Fruit fly (Drosophila melanogaster) whole organism, embryonic: ENCODE measurements around the gene Cow.

Experiments used
- Asciz ChIP-seq: fragments of 200-800 bp; sonication (Bioruptor generic); optimal IDR thresholded peaks from 2 replicates; lab custom pipeline; 2017; ENCODE audit warnings: missing biosample characterization, mild to moderate bottlenecking, missing genetic modification characterization, missing genetic modification reagents
- CG11456 ChIP-seq: fragments of 200-800 bp; sonication (Bioruptor generic); IDR thresholded peaks from 3 replicates; pipeline ENCODE4 v1.3.6; 2022; ENCODE audit warnings: missing biosample characterization, missing genetic modification characterization
- CG12236 ChIP-seq: fragments of 200-800 bp; sonication (Bioruptor generic); optimal IDR thresholded peaks from 2 replicates; lab custom pipeline; 2016; ENCODE audit warnings: missing biosample characterization, missing genetic modification characterization
- CG1233 ChIP-seq: fragments of 200-800 bp; sonication (Bioruptor generic); optimal IDR thresholded peaks from 4 replicates; lab custom pipeline; 2018; ENCODE audit warnings: missing biosample characterization, mild to moderate bottlenecking, missing genetic modification characterization
- CG12391 ChIP-seq: fragments of 200-800 bp; sonication (Bioruptor generic); optimal IDR thresholded peaks from 3 replicates; lab custom pipeline; 2018; ENCODE audit warnings: missing biosample characterization, mild to moderate bottlenecking, missing genetic modification characterization, moderate library complexity
- CG1602 ChIP-seq: fragments of 200-800 bp; sonication (Bioruptor generic); optimal IDR thresholded peaks from 3 replicates; lab custom pipeline; 2016; ENCODE audit warnings: missing biosample characterization, missing genetic modification characterization
- CG16779 ChIP-seq: fragments of 200-800 bp; sonication (Bioruptor generic); IDR thresholded peaks from 2 replicates; pipeline ENCODE4 v1.3.6; 2022; ENCODE audit warnings: missing biosample characterization, missing genetic modification characterization
- CG17802 ChIP-seq: fragments of 200-800 bp; sonication (Bioruptor generic); optimal IDR thresholded peaks from 2 replicates; lab custom pipeline; 2018; ENCODE audit warnings: missing biosample characterization, mild to moderate bottlenecking, missing genetic modification characterization, moderate library complexity
- CG30431 ChIP-seq: fragments of 200-800 bp; sonication (Bioruptor generic); optimal IDR thresholded peaks from 2 replicates; lab custom pipeline; 2017; ENCODE audit warnings: missing biosample characterization, missing genetic modification characterization
- CG32767 ChIP-seq: fragments of 200-800 bp; sonication (Bioruptor generic); IDR thresholded peaks from 2 replicates; pipeline ENCODE4 v1.3.6; 2022; ENCODE audit warnings: missing biosample characterization, missing genetic modification characterization
- CG3838 ChIP-seq: fragments of 200-800 bp; sonication (Bioruptor generic); optimal IDR thresholded peaks from 3 replicates; lab custom pipeline; 2016; ENCODE audit warnings: missing biosample characterization, missing genetic modification characterization
- CG7357 ChIP-seq: fragments of 200-800 bp; sonication (Bioruptor generic); IDR thresholded peaks from 3 replicates; pipeline ENCODE4 v1.3.6; 2022; ENCODE audit warnings: missing biosample characterization, missing genetic modification characterization
- CG7987 ChIP-seq: fragments of 200-800 bp; sonication (Bioruptor generic); optimal IDR thresholded peaks from 2 replicates; lab custom pipeline; 2018; ENCODE audit warnings: missing biosample characterization, mild to moderate bottlenecking, missing genetic modification characterization, moderate library complexity
- CG8924 ChIP-seq: fragments of 200-800 bp; optimal IDR thresholded peaks from 3 replicates; lab custom pipeline; 2019; ENCODE audit warnings: missing biosample characterization, mild to moderate bottlenecking, missing genetic modification characterization, moderate library complexity
- CG9609 ChIP-seq: fragments of 200-800 bp; sonication (Bioruptor generic); optimal IDR thresholded peaks from 3 replicates; lab custom pipeline; 2016; ENCODE audit warnings: missing biosample characterization, missing genetic modification characterization
- CG9817 ChIP-seq: fragments of 200-800 bp; sonication (Bioruptor generic); optimal IDR thresholded peaks from 2 replicates; lab custom pipeline; 2018; ENCODE audit warnings: missing biosample characterization, mild to moderate bottlenecking, missing genetic modification characterization, moderate library complexity
- D ChIP-seq, 2 experiments: fragments of 200-800 bp in 1 of 2; fragments of >200 bp in 1 of 2; sonication (Bioruptor generic) in 1 of 2; optimal IDR thresholded peaks; 2 replicates in 1 of 2; 3 replicates in 1 of 2; lab custom pipeline; 2017; ENCODE audit warnings: mild to moderate bottlenecking in 1 of 2, missing biosample characterization in 1 of 2, missing genetic modification characterization in 1 of 2, missing genetic modification reagents in 1 of 2
- Dad ChIP-seq: fragments of 200-800 bp; sonication (Bioruptor generic); optimal IDR thresholded peaks from 3 replicates; lab custom pipeline; 2016; ENCODE audit warnings: missing biosample characterization, missing genetic modification characterization
- Doc2 ChIP-seq: fragments of 200-800 bp; sonication (Bioruptor generic); IDR thresholded peaks from 2 replicates; pipeline ENCODE4 v1.3.6; 2022; ENCODE audit warnings: missing biosample characterization, missing genetic modification characterization
- Elba2 ChIP-seq: fragments of 200-800 bp; sonication (Bioruptor generic); optimal IDR thresholded peaks from 3 replicates; lab custom pipeline; 2016; ENCODE audit warnings: missing biosample characterization, missing genetic modification characterization
- GATAe ChIP-seq: fragments of 200-800 bp; sonication (Bioruptor generic); conservative IDR thresholded peaks from 2 replicates; pipeline ENCODE4 v1.3.6; 2022; ENCODE audit warnings: missing biosample characterization, missing genetic modification characterization
- HLH4C ChIP-seq: fragments of 200-800 bp; sonication (Bioruptor generic); IDR thresholded peaks from 3 replicates; pipeline ENCODE4 v1.3.6; 2022; ENCODE audit warnings: missing biosample characterization, missing genetic modification characterization; ENCODE audit not compliant: partially characterized antibody
- Hmr ChIP-seq: fragments of 200-800 bp; sonication (Bioruptor generic); optimal IDR thresholded peaks from 3 replicates; lab custom pipeline; 2017; ENCODE audit warnings: mild to moderate bottlenecking, missing biosample characterization, missing genetic modification reagents, missing genetic modification characterization
- Hr51 ChIP-seq, 2 experiments: fragments of 200-800 bp; sonication (Bioruptor generic); optimal IDR thresholded peaks; 2 replicates in 1 of 2; 3 replicates in 1 of 2; lab custom pipeline; 2016 to 2018; ENCODE audit warnings: missing biosample characterization in 2 of 2, missing genetic modification characterization in 2 of 2, mild to moderate bottlenecking in 1 of 2, moderate library complexity in 1 of 2
- Hr78 ChIP-seq, 2 experiments: fragments of 200-800 bp in 1 of 2; fragments of >200 bp in 1 of 2; sonication (Bioruptor generic) in 1 of 2; optimal IDR thresholded peaks; 2 replicates each; lab custom pipeline; 2017 to 2019; ENCODE audit warnings: missing biosample characterization in 2 of 2, missing genetic modification characterization in 2 of 2, mild to moderate bottlenecking in 1 of 2, moderate library complexity in 1 of 2
- Lpt ChIP-seq: fragments of >200 bp; optimal IDR thresholded peaks from 2 replicates; lab custom pipeline; 2018; ENCODE audit warnings: missing biosample characterization, missing genetic modification characterization
- Nf-YA ChIP-seq: fragments of 200-800 bp; sonication (Bioruptor generic); IDR thresholded peaks from 2 replicates; pipeline ENCODE4 v1.3.6; 2022; ENCODE audit warnings: missing biosample characterization, missing genetic modification characterization
- Nf-YC ChIP-seq: fragments of 200-800 bp; optimal IDR thresholded peaks from 3 replicates; lab custom pipeline; 2019; ENCODE audit warnings: missing biosample characterization, mild to moderate bottlenecking, missing genetic modification characterization, moderate library complexity
- Ravus ChIP-seq: fragments of 200-800 bp; sonication (Bioruptor generic); IDR thresholded peaks from 2 replicates; pipeline ENCODE4 v1.3.6; 2022; ENCODE audit warnings: missing biosample characterization, missing genetic modification characterization
- Rfx ChIP-seq: fragments of 200-800 bp; sonication (Bioruptor generic); IDR thresholded peaks from 2 replicates; pipeline ENCODE4 v1.3.6; 2022; ENCODE audit warnings: missing biosample characterization, missing genetic modification characterization
- ap ChIP-seq: fragments of 200-800 bp; sonication (Bioruptor generic); IDR thresholded peaks from 2 replicates; pipeline ENCODE4 v1.3.6; 2022; ENCODE audit warnings: missing biosample characterization, missing genetic modification characterization
- ase ChIP-seq: fragments of 200-800 bp; sonication (Bioruptor generic); IDR thresholded peaks from 3 replicates; pipeline ENCODE4 v1.3.6; 2022; ENCODE audit warnings: missing biosample characterization, missing genetic modification characterization
- caup ChIP-seq: fragments of 200-800 bp; sonication (Bioruptor generic); optimal IDR thresholded peaks from 3 replicates; lab custom pipeline; 2017; ENCODE audit warnings: missing biosample characterization, mild to moderate bottlenecking, missing genetic modification characterization, moderate library complexity; ENCODE audit not compliant: severe bottlenecking
- dan ChIP-seq: fragments of 200-800 bp; sonication (Bioruptor generic); IDR thresholded peaks from 2 replicates; pipeline ENCODE4 v1.3.6; 2022; ENCODE audit warnings: missing biosample characterization, missing genetic modification characterization
- danr ChIP-seq: fragments of 200-800 bp; sonication (Bioruptor generic); IDR thresholded peaks from 2 replicates; pipeline ENCODE4 v1.3.6; 2022; ENCODE audit warnings: missing biosample characterization, missing genetic modification characterization
- dm ChIP-seq: fragments of 200-800 bp; sonication (Bioruptor generic); optimal IDR thresholded peaks from 3 replicates; lab custom pipeline; 2016; ENCODE audit warnings: missing biosample characterization, missing genetic modification characterization
- eyg ChIP-seq: fragments of 200-800 bp; sonication (Bioruptor generic); optimal IDR thresholded peaks from 3 replicates; lab custom pipeline; 2016; ENCODE audit warnings: missing biosample characterization, missing genetic modification characterization
- ftz-f1 ChIP-seq: fragments of 200-800 bp; sonication (Bioruptor generic); optimal IDR thresholded peaks from 2 replicates; lab custom pipeline; 2016; ENCODE audit warnings: missing biosample characterization, missing genetic modification characterization
- her ChIP-seq: fragments of 200-800 bp; sonication (Bioruptor generic); optimal IDR thresholded peaks from 2 replicates; lab custom pipeline; 2016; ENCODE audit warnings: missing biosample characterization, missing genetic modification characterization
- ind ChIP-seq: fragments of 200-800 bp; sonication (Bioruptor generic); optimal IDR thresholded peaks from 3 replicates; lab custom pipeline; 2016; ENCODE audit warnings: missing biosample characterization, missing genetic modification characterization
- knrl ChIP-seq: fragments of 200-800 bp; sonication (Bioruptor generic); IDR thresholded peaks from 3 replicates; pipeline ENCODE4 v1.3.6; 2022; ENCODE audit warnings: missing biosample characterization, missing genetic modification characterization; ENCODE audit not compliant: partially characterized antibody
- org-1 ChIP-seq: fragments of 200-800 bp; sonication (Bioruptor generic); optimal IDR thresholded peaks from 2 replicates; lab custom pipeline; 2017; ENCODE audit warnings: missing biosample characterization, missing genetic modification characterization
- phol ChIP-seq: fragments of 200-800 bp; sonication (Bioruptor generic); optimal IDR thresholded peaks from 3 replicates; lab custom pipeline; 2018; ENCODE audit warnings: missing biosample characterization, mild to moderate bottlenecking, missing genetic modification characterization, moderate library complexity
- pita ChIP-seq: fragments of 200-800 bp; sonication (Bioruptor generic); optimal IDR thresholded peaks from 2 replicates; lab custom pipeline; 2017; ENCODE audit warnings: missing biosample characterization, mild to moderate bottlenecking, missing genetic modification characterization
- schlank ChIP-seq: fragments of 200-800 bp; sonication (Bioruptor generic); optimal IDR thresholded peaks from 2 replicates; lab custom pipeline; 2018; ENCODE audit warnings: missing biosample characterization, mild to moderate bottlenecking, missing genetic modification characterization
- sisA ChIP-seq: fragments of 200-800 bp; sonication (Bioruptor generic); IDR thresholded peaks from 2 replicates; pipeline ENCODE4 v1.3.6; 2022; ENCODE audit warnings: missing biosample characterization, missing genetic modification characterization
- slbo ChIP-seq: fragments of 200-800 bp; sonication (Bioruptor generic); IDR thresholded peaks from 2 replicates; pipeline ENCODE4 v1.3.6; 2022; ENCODE audit warnings: missing biosample characterization, missing genetic modification characterization
- stc ChIP-seq: fragments of 200-800 bp; sonication (Bioruptor generic); IDR thresholded peaks from 2 replicates; pipeline ENCODE4 v1.3.6; 2022; ENCODE audit warnings: missing biosample characterization, missing genetic modification characterization
- stwl ChIP-seq: fragments of 200-800 bp; sonication (Bioruptor generic); optimal IDR thresholded peaks from 3 replicates; lab custom pipeline; 2018; ENCODE audit warnings: missing biosample characterization, mild to moderate bottlenecking, missing genetic modification characterization, moderate library complexity
- tio ChIP-seq: fragments of 200-800 bp; sonication (Bioruptor generic); optimal IDR thresholded peaks from 2 replicates; lab custom pipeline; 2017; ENCODE audit warnings: missing biosample characterization, missing genetic modification characterization, inconsistent platforms

Cow gene

DNA sequence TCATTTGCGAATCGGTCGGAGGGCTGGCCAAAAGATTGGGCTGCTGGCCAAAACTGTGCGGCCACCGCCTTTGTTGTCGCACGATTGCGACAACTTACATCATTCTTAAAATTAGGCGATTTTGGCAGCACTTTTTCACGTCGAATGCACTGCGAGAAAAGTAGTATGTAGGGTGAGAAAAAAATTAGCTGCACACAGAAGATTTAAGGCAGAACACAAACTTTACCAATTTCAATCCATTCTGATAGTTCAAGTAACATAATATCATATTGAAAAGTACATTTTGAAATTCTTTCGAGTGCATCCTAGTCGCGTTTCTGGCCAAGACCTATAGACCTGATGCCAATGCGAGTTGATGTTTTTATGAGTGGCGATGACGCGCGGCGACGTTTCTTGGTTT, 84.0 kb downstream of the Cow start (continued):
- peak; percentile 69 for TF ChIP-seq ind (GFP tag; lab: Kevin White, UChicago)
- TF ChIP-seq Hr51 (GFP tag; optimal IDR thresholded peaks at IDR 0.05; lab: Kevin White, UChicago) = peak in 1 of 2 experiments; percentile 37
- TF ChIP-seq CG1602 (GFP tag; lab: Kevin White, UChicago) = peak; percentile 2
- TF ChIP-seq Hr78 (GFP tag; optimal IDR thresholded peaks at IDR 0.05; lab: Kevin White, UChicago) = no peak
- TF ChIP-seq Rfx = peak; percentile 86; the same call in 1 of the 2 replicates
- TF ChIP-seq CG7357 (GFP tag; lab: Robert Waterston, UW) = peak; percentile 56; the same call in 1 of the 3 replicates
- TF ChIP-seq D (optimal IDR thresholded peaks at IDR 0.05; lab: Kevin White, UChicago) = no peak
- TF ChIP-seq D (GFP tag; optimal IDR thresholded peaks at IDR 0.05; lab: Kevin White, UChicago) = no peak
- no peak for TF ChIP-seq org-1 (GFP tag; lab: Kevin White, UChicago)
- TF ChIP-seq dm (GFP tag; lab: Kevin White, UChicago) = no peak
- no peak for TF ChIP-seq Dad (GFP tag; lab: Kevin White, UChicago)
- TF ChIP-seq eyg = no peak
- peak; percentile 20 for TF ChIP-seq CG30431 (GFP tag; lab: Kevin White, UChicago)
- no peak for TF ChIP-seq HLH4C (GFP tag; lab: Robert Waterston, UW)
- TF ChIP-seq CG11456 (GFP tag; lab: Robert Waterston, UW) = peak; percentile 67; the same call in 1 of the 3 replicates
- TF ChIP-seq schlank (tag; lab: Kevin White, UChicago) = peak; percentile 23
- no peak for TF ChIP-seq Elba2 (GFP tag; lab: Kevin White, UChicago)
- no peak for TF ChIP-seq knrl (GFP tag; lab: Robert Waterston, UW)
- TF ChIP-seq her (GFP tag; lab: Kevin White, UChicago) = peak; percentile 24
- peak; percentile 70 for TF ChIP-seq CG9817 (tag; lab: Kevin White, UChicago)
- TF ChIP-seq GATAe (GFP tag; lab: Robert Waterston, UW) = peak; percentile 11; the same call in 1 of the 2 replicates
- TF ChIP-seq CG7987 (GFP tag; lab: Kevin White, UChicago) = no peak
- TF ChIP-seq CG8924 = peak; percentile 8
- peak; percentile 40 for TF ChIP-seq caup
- TF ChIP-seq CG12391 (tag; lab: Kevin White, UChicago) = peak; percentile 32
- peak; percentile 21 for TF ChIP-seq CG1233 (GFP tag; lab: Kevin White, UChicago)
- no peak for TF ChIP-seq CG17802
- TF ChIP-seq CG9609 (GFP tag; lab: Kevin White, UChicago) = peak; percentile 65
- TF ChIP-seq sisA (GFP tag; lab: Robert Waterston, UW) = peak; percentile 37; the same call in 1 of the 2 replicates
- TF ChIP-seq CG32767 (GFP tag; lab: Robert Waterston, UW) = no peak
- TF ChIP-seq tio = no peak
- no peak for TF ChIP-seq CG12236 (GFP tag; lab: Kevin White, UChicago)
- TF ChIP-seq Ravus (GFP tag; lab: Robert Waterston, UW) = peak; percentile 38
- no peak for TF ChIP-seq pita (GFP tag; lab: Kevin White, UChicago)
- no peak for TF ChIP-seq CG16779
- TF ChIP-seq Lpt = no peak
- peak; percentile 32 for TF ChIP-seq phol
- TF ChIP-seq Hmr (GFP tag; lab: Kevin White, UChicago) = peak; percentile 54
- TF ChIP-seq danr (GFP tag; lab: Robert Waterston, UW) = 0 out of 2 replicates have a peak, but pooled peaks have one; percentile 18
- no peak for TF ChIP-seq Doc2 (GFP tag; lab: Robert Waterston, UW)
- TF ChIP-seq Nf-YC (tag; lab: Kevin White, UChicago) = no peak
- TF ChIP-seq Asciz (GFP tag; lab: Kevin White, UChicago) = no peak
- peak; percentile 44; the same call in 1 of the 3 replicates for TF ChIP-seq ase (GFP tag; lab: Robert Waterston, UW)
- no peak for TF ChIP-seq Nf-YA
- TF ChIP-seq slbo = peak; percentile 84
- TF ChIP-seq dan (GFP tag; lab: Robert Waterston, UW) = no peak
- TF ChIP-seq stwl (tag; lab: Kevin White, UChicago) = no peak
- peak; percentile 48; the same call in 1 of the 2 replicates for TF ChIP-seq stc (GFP tag; lab: Robert Waterston, UW)
- no peak for TF ChIP-seq CG3838 (GFP tag; lab: Kevin White, UChicago)
- no peak; the same call in 1 of the 2 replicates for TF ChIP-seq ap (GFP tag; lab: Robert Waterston, UW)
- no peak for TF ChIP-seq ftz-f1
